Worm (Caenorhabditis elegans) whole organism, young adult: ENCODE data around the gene ucr-2.2.

ENCODE experiments used
- F33H1.4 ChIP-seq: fragments of 200-800 bp; sonication (Bioruptor generic); IDR thresholded peaks from 2 replicates; pipeline ENCODE4 v1.3.6; 2022; ENCODE audit warnings: missing genetic modification reagents, missing genetic modification characterization, missing compliant biosample characterization
- F57C9.4 ChIP-seq: sonication (generic microtip); optimal IDR thresholded peaks from 2 replicates; lab custom pipeline; 2017; ENCODE audit warnings: mild to moderate bottlenecking, missing genetic modification characterization, missing compliant biosample characterization
- K12H6.12 ChIP-seq: fragments of 200-800 bp; sonication (Bioruptor generic); optimal IDR thresholded peaks from 2 replicates; lab custom pipeline; 2018; ENCODE audit warnings: mild to moderate bottlenecking, missing genetic modification characterization, missing compliant biosample characterization
- T07F8.4 ChIP-seq: sonication (generic microtip); optimal IDR thresholded peaks from 2 replicates; lab custom pipeline; 2016; ENCODE audit warnings: mild to moderate bottlenecking, missing genetic modification characterization, moderate library complexity, missing compliant biosample characterization
- bed-1 ChIP-seq: fragments of 200-800 bp; sonication (Bioruptor generic); IDR thresholded peaks from 2 replicates; pipeline ENCODE4 v1.3.6; 2022; ENCODE audit warnings: missing genetic modification reagents, missing genetic modification characterization, missing compliant biosample characterization
- ceh-100 ChIP-seq: fragments of 200-800 bp; sonication (Bioruptor generic); IDR thresholded peaks from 2 replicates; pipeline ENCODE4 v1.3.6; 2022; ENCODE audit warnings: missing genetic modification reagents, missing genetic modification characterization, missing compliant biosample characterization
- ceh-58 ChIP-seq: fragments of 200-800 bp; sonication (Bioruptor generic); IDR thresholded peaks from 2 replicates; pipeline ENCODE4 v1.3.6; 2022; ENCODE audit warnings: missing genetic modification characterization, missing compliant biosample characterization
- dox-1 ChIP-seq: fragments of 200-800 bp; sonication (Bioruptor generic); IDR thresholded peaks from 2 replicates; pipeline ENCODE4 v1.3.6; 2022; ENCODE audit warnings: missing genetic modification reagents, missing genetic modification characterization, missing compliant biosample characterization
- efl-1 ChIP-seq: fragments of 150-350 bp; optimal IDR thresholded peaks from 2 replicates; lab custom pipeline; 2014; ENCODE audit warnings: missing biosample characterization, missing genetic modification reagents, missing genetic modification characterization
- egrh-3 ChIP-seq: fragments of 200-800 bp; sonication (Bioruptor generic); IDR thresholded peaks from 2 replicates; pipeline ENCODE4 v1.3.6; 2022; ENCODE audit warnings: missing genetic modification reagents, missing genetic modification characterization, missing compliant biosample characterization
- let-607 ChIP-seq, 2 experiments: fragments of 200-800 bp in 1 of 2; sonication (Bioruptor generic) in 1 of 2; sonication (generic microtip) in 1 of 2; optimal IDR thresholded peaks; 2 replicates each; lab custom pipeline; 2016 to 2018; ENCODE audit warnings: mild to moderate bottlenecking in 2 of 2, missing compliant biosample characterization in 2 of 2, missing genetic modification characterization in 2 of 2, moderate library complexity in 2 of 2, missing genotype in 1 of 2
- lin-40 ChIP-seq: sonication (generic microtip); optimal IDR thresholded peaks from 2 replicates; lab custom pipeline; 2016; ENCODE audit warnings: missing genetic modification characterization, mild to moderate bottlenecking, missing compliant biosample characterization, missing genotype, missing genetic modification reagents
- lir-1 ChIP-seq: fragments of 200-800 bp; sonication (Bioruptor generic); conservative IDR thresholded peaks from 2 replicates; pipeline ENCODE4 v1.3.6; 2022; ENCODE audit warnings: missing genetic modification reagents, missing genetic modification characterization, missing compliant biosample characterization
- nhr-27 ChIP-seq: fragments of 200-800 bp; sonication (Bioruptor generic); optimal IDR thresholded peaks from 2 replicates; lab custom pipeline; 2018; ENCODE audit warnings: mild to moderate bottlenecking, missing genetic modification characterization, moderate library complexity, missing compliant biosample characterization
- nhr-90 ChIP-seq: sonication (generic microtip); optimal IDR thresholded peaks from 2 replicates; lab custom pipeline; 2016; ENCODE audit warnings: missing genotype, mild to moderate bottlenecking, missing genetic modification characterization, missing compliant biosample characterization
- sea-2 ChIP-seq: fragments of 200-800 bp; sonication (Bioruptor generic); IDR thresholded peaks from 2 replicates; pipeline ENCODE4 v1.3.6; 2022; ENCODE audit warnings: missing genetic modification characterization, missing compliant biosample characterization
- snpc-4 ChIP-seq, 5 experiments: fragments of 150-350 bp in 1 of 5; sonication (generic microtip) in 4 of 5; optimal IDR thresholded peaks; 2 replicates each; lab custom pipeline; 2014 to 2018; ENCODE audit warnings: missing genetic modification characterization in 5 of 5, missing biosample characterization in 3 of 5, antibody characterized with exemption in 2 of 5, mild to moderate bottlenecking in 2 of 5, missing compliant biosample characterization in 2 of 5, missing genotype in 2 of 5, moderate library complexity in 2 of 5, missing genetic modification reagents in 1 of 5
- somi-1 ChIP-seq: fragments of 200-800 bp; sonication (Bioruptor generic); optimal IDR thresholded peaks from 2 replicates; lab custom pipeline; 2018; ENCODE audit warnings: mild to moderate bottlenecking, missing genetic modification characterization, missing compliant biosample characterization
- tlf-1 ChIP-seq: fragments of 200-800 bp; sonication (Bioruptor generic); optimal IDR thresholded peaks from 2 replicates; lab custom pipeline; 2018; ENCODE audit warnings: mild to moderate bottlenecking, missing genetic modification characterization, missing compliant biosample characterization

ucr-2.2 gene

DNA sequence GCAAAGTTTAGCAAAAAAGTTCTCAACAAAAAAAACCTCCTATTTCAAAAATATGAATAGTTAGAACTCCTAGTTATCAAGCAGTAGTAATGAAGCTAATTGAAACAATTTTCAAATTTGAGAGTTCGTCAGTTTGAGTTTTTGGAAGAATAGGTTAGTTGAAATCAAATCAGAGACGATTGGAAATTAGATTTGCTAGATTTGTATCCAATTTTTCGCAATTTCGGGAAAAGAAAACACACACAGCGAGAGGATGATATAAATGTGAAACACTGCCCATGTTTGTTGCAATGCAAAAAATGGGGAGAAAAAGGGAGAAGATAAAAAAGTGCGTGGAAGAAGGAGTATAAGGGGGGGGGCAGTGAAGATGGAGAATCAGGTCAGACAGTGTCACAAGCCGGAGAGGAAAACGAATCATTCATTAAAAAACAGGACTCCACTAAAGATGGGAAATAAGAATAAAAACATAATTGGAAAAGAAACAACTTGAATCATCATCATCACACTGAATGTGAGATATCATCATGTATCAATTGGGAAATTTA, 51.5 kb downstream of the ucr-2.2 start:
- no peak for TF ChIP-seq ceh-58 (GFP tag; lab: Robert Waterston, UW)
- TF ChIP-seq nhr-27 = no peak
- no peak for TF ChIP-seq sea-2 (GFP tag; lab: Robert Waterston, UW)
- no peak for TF ChIP-seq tlf-1
- TF ChIP-seq dox-1 (GFP tag; lab: Robert Waterston, UW) = no peak
- no peak for TF ChIP-seq K12H6.12 (tag; lab: Kevin White, UChicago)
- no peak for TF ChIP-seq somi-1 (GFP tag; lab: Kevin White, UChicago)
- TF ChIP-seq bed-1 (GFP tag; lab: Robert Waterston, UW) = no peak
- TF ChIP-seq F33H1.4 (GFP tag; lab: Robert Waterston, UW) = no peak
- TF ChIP-seq let-607 (tag; optimal IDR thresholded peaks at IDR 0.05; lab: Kevin White, UChicago) = no peak
- TF ChIP-seq lir-1 (GFP tag; lab: Robert Waterston, UW) = no peak
- TF ChIP-seq T07F8.4 (tag; lab: Kevin White, UChicago) = no peak
- no peak for TF ChIP-seq efl-1 (GFP tag; lab: Kevin White, UChicago)
- TF ChIP-seq nhr-90 (tag; lab: Kevin White, UChicago) = no peak
- no peak for TF ChIP-seq snpc-4 (GFP tag; optimal IDR thresholded peaks at IDR 0.05; lab: Kevin White, UChicago)
- TF ChIP-seq snpc-4 (tag; optimal IDR thresholded peaks at IDR 0.05; lab: Kevin White, UChicago) = no peak
- TF ChIP-seq lin-40 = no peak
- TF ChIP-seq F57C9.4 = no peak
- TF ChIP-seq egrh-3 (GFP tag; lab: Robert Waterston, UW) = no peak
- TF ChIP-seq ceh-100 = no peak
